Worm (Caenorhabditis elegans): ENCODE results near the gene F09E10.1.
A peak's percentile ranks its signal among the peaks of the same experiment; 100 is the strongest.

F09E10.1 gene

DNA sequence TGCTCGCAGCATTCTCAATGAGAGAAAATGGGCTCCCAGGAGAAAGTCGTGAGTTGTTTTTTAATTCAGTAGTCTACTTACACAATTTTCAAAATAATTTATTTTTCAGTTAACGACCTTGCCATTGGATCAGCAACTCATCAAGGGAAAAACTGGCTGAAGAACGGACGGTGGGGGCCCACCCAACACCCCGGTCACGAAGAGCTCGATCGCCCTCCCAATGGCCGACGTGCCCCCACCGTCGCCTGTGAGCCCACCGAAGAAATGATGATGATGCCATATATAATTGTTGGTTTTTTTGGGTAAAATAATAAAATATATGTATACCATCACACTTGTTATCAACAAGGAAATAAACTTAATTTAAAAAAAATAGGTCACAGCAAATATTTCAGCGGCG is 324 bp downstream of the F09E10.1 start:
- TF ChIP-seq mab-5 (tag; optimal IDR thresholded peaks at IDR 0.05) (no peak), flh-1 (GFP tag; optimal IDR thresholded peaks at IDR 0.05) (no peak), lsy-2 (tag; optimal IDR thresholded peaks at IDR 0.05) (no peak), lin-32 (GFP tag; optimal IDR thresholded peaks at IDR 0.05) (no peak), sem-2 (GFP tag; optimal IDR thresholded peaks at IDR 0.05) (no peak), ceh-43 (GFP tag; optimal IDR thresholded peaks at IDR 0.05) (no peak), mep-1 (tag; optimal IDR thresholded peaks at IDR 0.05) (no peak), ham-2 (GFP tag; optimal IDR thresholded peaks at IDR 0.05) (no peak), hlh-1 (tag; optimal IDR thresholded peaks at IDR 0.05) (no peak), ztf-11 (tag; optimal IDR thresholded peaks at IDR 0.05) (no peak)

DNA sequence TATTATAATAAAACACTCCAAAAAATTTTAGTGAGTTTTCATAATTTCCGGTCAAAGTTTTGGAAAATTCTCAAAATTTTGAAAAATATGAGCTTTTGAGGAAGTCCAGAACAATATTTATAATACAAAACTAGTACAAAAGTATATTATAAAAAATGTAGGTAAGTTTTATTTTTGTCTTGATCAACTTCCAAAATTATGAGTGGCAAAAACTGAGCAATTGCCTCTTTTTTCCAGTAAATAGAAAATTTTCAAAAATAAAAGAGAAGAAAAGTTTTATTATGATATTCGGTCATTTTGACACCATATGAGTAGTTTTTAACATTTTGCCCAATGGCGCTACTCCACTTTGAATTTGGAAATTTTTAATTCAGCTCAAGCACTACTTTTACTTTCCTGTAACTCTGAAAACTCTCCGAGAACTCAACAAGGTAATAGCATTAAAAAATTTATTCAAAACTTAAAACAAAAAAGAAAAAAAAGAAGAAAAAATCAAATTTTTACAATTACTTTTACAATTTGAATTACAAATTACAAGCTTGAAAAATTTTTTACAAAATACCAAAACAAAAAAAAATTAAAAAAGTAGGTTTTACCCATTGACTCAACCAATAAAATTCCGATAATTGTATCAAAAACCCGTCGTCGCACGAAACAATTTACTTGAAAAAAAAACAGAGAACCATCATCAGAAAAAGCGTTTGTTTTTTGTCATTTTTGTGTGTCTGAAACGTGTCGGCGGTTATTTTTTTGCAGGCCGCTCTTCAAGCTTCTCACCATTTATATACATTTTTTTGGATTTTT is 1.3 kb downstream of the F09E10.1 start:
- TF ChIP-seq unc-120 (tag; optimal IDR thresholded peaks at IDR 0.05; ENCODE audit: poor library complexity, severe bottlenecking), result no peak
- no peak for TF ChIP-seq lsy-2 (tag; optimal IDR thresholded peaks at IDR 0.05)
- TF ChIP-seq flh-1 (GFP tag; optimal IDR thresholded peaks at IDR 0.05), result no peak
- no peak for TF ChIP-seq ham-2 (GFP tag; optimal IDR thresholded peaks at IDR 0.05)
- no peak for TF ChIP-seq elt-1 (tag; optimal IDR thresholded peaks at IDR 0.05; ENCODE audit: borderline replicate concordance, insufficient read depth)
- no peak for TF ChIP-seq pha-4 (tag; optimal IDR thresholded peaks at IDR 0.05)
- no peak for TF ChIP-seq sptf-1 (tag; optimal IDR thresholded peaks at IDR 0.05)
- no peak for TF ChIP-seq nhr-237 (tag; optimal IDR thresholded peaks at IDR 0.05)
- TF ChIP-seq lin-13 (tag; optimal IDR thresholded peaks at IDR 0.05), result no peak
- no peak for TF ChIP-seq blmp-1 (tag; optimal IDR thresholded peaks at IDR 0.05)
- TF ChIP-seq cnd-1 (tag; optimal IDR thresholded peaks at IDR 0.05), result no peak
- no peak for TF ChIP-seq zip-8 (tag; optimal IDR thresholded peaks at IDR 0.05)

DNA sequence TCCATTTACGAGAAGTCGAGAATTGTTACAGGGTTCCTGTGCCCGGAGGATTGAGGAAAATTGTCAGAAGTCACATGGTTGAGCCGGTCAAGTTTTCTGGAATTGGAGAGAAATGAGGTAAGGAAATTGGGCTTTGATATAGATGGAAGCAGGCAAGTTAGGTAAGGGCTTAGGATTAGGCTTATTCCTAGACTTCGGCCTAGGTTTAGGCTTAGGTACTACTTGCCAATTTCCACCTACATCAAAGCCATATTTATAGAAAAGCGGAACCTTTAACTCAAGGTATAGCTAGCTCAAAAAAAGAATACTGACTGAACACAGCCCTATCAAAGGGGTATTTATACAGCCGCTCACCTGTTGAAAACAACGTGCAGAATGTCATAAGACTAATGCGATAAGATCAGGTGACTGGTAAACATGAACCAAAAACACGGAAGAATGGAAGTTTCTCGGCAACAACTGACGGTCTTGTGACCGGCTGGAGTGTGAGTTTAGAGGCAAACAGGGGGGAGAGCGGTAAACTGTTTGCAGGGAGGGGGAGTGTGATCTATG is 2.0 kb downstream of the F09E10.1 start:
- TF ChIP-seq nhr-28 (tag; optimal IDR thresholded peaks at IDR 0.05), result no peak
- peak; percentile 42 for TF ChIP-seq hlh-1 (tag; optimal IDR thresholded peaks at IDR 0.05)
- no peak for TF ChIP-seq unc-62 (GFP tag; optimal IDR thresholded peaks at IDR 0.05)
- no peak for TF ChIP-seq lsy-2 (tag; optimal IDR thresholded peaks at IDR 0.05)

DNA sequence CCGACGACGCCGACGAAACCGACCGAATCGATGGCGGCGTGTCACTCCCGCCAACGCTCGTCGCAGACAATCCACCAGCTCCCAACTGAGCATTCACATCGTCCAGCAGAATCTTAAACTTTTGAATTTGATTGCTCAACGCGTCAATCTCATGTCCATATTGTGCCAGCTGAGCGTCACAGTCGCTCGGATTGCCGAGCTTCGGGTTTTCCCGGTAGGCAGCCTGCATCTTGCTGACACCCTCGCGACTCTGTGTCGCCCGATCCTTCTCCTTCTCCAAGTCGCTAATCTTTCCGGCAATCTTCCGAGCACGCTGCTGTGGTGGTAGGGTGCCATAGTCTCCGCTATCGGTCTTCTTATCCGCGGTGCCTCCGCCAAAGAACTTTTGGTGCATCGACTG is 9.7 kb downstream of the F09E10.1 start:
- TF ChIP-seq nhr-2 (tag; optimal IDR thresholded peaks at IDR 0.05) (no peak), M03D4.4 (tag; optimal IDR thresholded peaks at IDR 0.05) (no peak), nhr-76 (tag; optimal IDR thresholded peaks at IDR 0.05) (no peak), ceh-83 (GFP tag; optimal IDR thresholded peaks at IDR 0.05) (no peak), snpc-4 (tag; optimal IDR thresholded peaks at IDR 0.05) (no peak), mls-2 (tag; optimal IDR thresholded peaks at IDR 0.05) (no peak), cnd-1 (tag; optimal IDR thresholded peaks at IDR 0.05) (no peak), ces-1 (GFP tag; optimal IDR thresholded peaks at IDR 0.05) (no peak), tbx-8 (GFP tag; optimal IDR thresholded peaks at IDR 0.05) (no peak), sptf-1 (tag; optimal IDR thresholded peaks at IDR 0.05) (no peak), lin-32 (GFP tag; optimal IDR thresholded peaks at IDR 0.05) (no peak), ztf-11 (tag; optimal IDR thresholded peaks at IDR 0.05) (no peak), ceh-39 (tag; optimal IDR thresholded peaks at IDR 0.05) (no peak), elt-1 (tag; optimal IDR thresholded peaks at IDR 0.05; ENCODE audit: borderline replicate concordance, insufficient read depth) (no peak), unc-62 (GFP tag; optimal IDR thresholded peaks at IDR 0.05) (no peak), drap-1 (GFP tag; optimal IDR thresholded peaks at IDR 0.05) (no peak), lsy-2 (tag; optimal IDR thresholded peaks at IDR 0.05) (no peak)

DNA sequence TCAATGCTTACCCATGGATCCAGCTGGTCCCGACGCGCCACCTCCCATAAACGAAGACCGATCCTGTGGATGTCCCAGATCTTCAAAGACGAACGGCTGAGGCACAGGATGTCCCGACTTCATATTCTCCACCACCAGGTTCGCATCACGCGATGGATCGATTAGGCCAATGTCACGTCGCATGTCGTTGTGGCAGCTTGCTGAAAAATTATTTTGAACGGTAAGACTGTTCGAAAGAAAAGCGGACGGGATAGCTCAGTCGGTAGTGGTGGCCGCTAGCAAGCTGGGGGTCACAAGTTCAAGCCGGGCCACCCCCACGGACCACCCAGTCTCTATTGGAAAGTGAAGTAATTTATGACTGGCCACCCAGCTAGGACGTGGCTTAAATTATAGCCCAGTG is 10.6 kb downstream of the F09E10.1 start:
- TF ChIP-seq snpc-4 (tag; optimal IDR thresholded peaks at IDR 0.05) (no peak), unc-39 (tag; optimal IDR thresholded peaks at IDR 0.05) (no peak), ham-2 (GFP tag; optimal IDR thresholded peaks at IDR 0.05) (no peak), M03D4.4 (tag; optimal IDR thresholded peaks at IDR 0.05) (no peak), unc-62 (GFP tag; optimal IDR thresholded peaks at IDR 0.05) (no peak), blmp-1 (tag; optimal IDR thresholded peaks at IDR 0.05) (no peak), ztf-11 (tag; optimal IDR thresholded peaks at IDR 0.05) (no peak), elt-3 (tag; optimal IDR thresholded peaks at IDR 0.05) (no peak), ceh-83 (GFP tag; optimal IDR thresholded peaks at IDR 0.05) (no peak), cnd-1 (tag; optimal IDR thresholded peaks at IDR 0.05) (no peak), nhr-28 (tag; optimal IDR thresholded peaks at IDR 0.05) (no peak), sem-2 (GFP tag; optimal IDR thresholded peaks at IDR 0.05) (no peak), sptf-1 (tag; optimal IDR thresholded peaks at IDR 0.05) (no peak)
